Fruit fly (Drosophila melanogaster) whole organism, embryonic: ENCODE measurements around the gene Eig71Ei.

Experiments
- Asciz ChIP-seq: fragments of 200-800 bp; sonication (Bioruptor generic); optimal IDR thresholded peaks from 2 replicates; lab custom pipeline; 2017; ENCODE audit warnings: missing biosample characterization, mild to moderate bottlenecking, missing genetic modification characterization, missing genetic modification reagents
- Awh ChIP-seq: fragments of 200-800 bp; sonication (Bioruptor generic); IDR thresholded peaks from 2 replicates; pipeline ENCODE4, ENCODE4 v1.3.6; 2022; ENCODE audit warnings: missing biosample characterization, missing genetic modification characterization
- Blimp-1 ChIP-seq: fragments of 200-800 bp; sonication (Bioruptor generic); optimal IDR thresholded peaks from 3 replicates; lab custom pipeline; 2018; ENCODE audit warnings: missing biosample characterization, missing genetic modification characterization, mild to moderate bottlenecking, moderate library complexity, missing genetic modification reagents
- BtbVII ChIP-seq: fragments of 200-800 bp; sonication (Bioruptor generic); optimal IDR thresholded peaks from 3 replicates; lab custom pipeline; 2017; ENCODE audit warnings: missing biosample characterization, mild to moderate bottlenecking, missing genetic modification characterization
- CG10431 ChIP-seq: fragments of 200-800 bp; sonication (Bioruptor generic); optimal IDR thresholded peaks from 3 replicates; lab custom pipeline; 2018; ENCODE audit warnings: missing biosample characterization, mild to moderate bottlenecking, missing genetic modification characterization
- CG11398 ChIP-seq: fragments of 200-800 bp; sonication (Bioruptor generic); optimal IDR thresholded peaks from 2 replicates; lab custom pipeline; 2016; ENCODE audit warnings: missing biosample characterization, missing genetic modification characterization
- CG11504 ChIP-seq: fragments of 200-800 bp; sonication (Bioruptor generic); optimal IDR thresholded peaks from 3 replicates; lab custom pipeline; 2019; ENCODE audit warnings: missing biosample characterization, mild to moderate bottlenecking, missing genetic modification characterization, moderate library complexity
- CG11560 ChIP-seq: fragments of 200-800 bp; sonication (Bioruptor generic); IDR thresholded peaks from 3 replicates; pipeline ENCODE4 v1.3.6; 2022; ENCODE audit warnings: missing biosample characterization, missing genetic modification characterization
- CG11695 ChIP-seq: fragments of 200-800 bp; sonication (Bioruptor generic); IDR thresholded peaks from 3 replicates; pipeline ENCODE4 v1.3.6; 2022; ENCODE audit warnings: missing biosample characterization, missing genetic modification characterization
- CG14710 ChIP-seq: fragments of 200-800 bp; sonication (Bioruptor generic); optimal IDR thresholded peaks from 3 replicates; lab custom pipeline; 2019; ENCODE audit warnings: missing biosample characterization, mild to moderate bottlenecking, missing genetic modification characterization, moderate library complexity
- CG18476 ChIP-seq: fragments of 200-800 bp; sonication (Bioruptor generic); optimal IDR thresholded peaks from 2 replicates; lab custom pipeline; 2016; ENCODE audit warnings: missing biosample characterization, mild to moderate bottlenecking, missing genetic modification characterization
- CG18764 ChIP-seq: fragments of 200-800 bp; sonication (Bioruptor generic); optimal IDR thresholded peaks from 3 replicates; lab custom pipeline; 2016; ENCODE audit warnings: missing biosample characterization, missing genetic modification characterization
- CG2129 ChIP-seq: fragments of 200-800 bp; sonication (Bioruptor generic); IDR thresholded peaks from 2 replicates; pipeline ENCODE4 v1.3.6; 2022; ENCODE audit warnings: missing biosample characterization, missing genetic modification characterization; ENCODE audit not compliant: partially characterized antibody
- CG2202 ChIP-seq: fragments of 200-800 bp; sonication (Bioruptor generic); optimal IDR thresholded peaks from 2 replicates; lab custom pipeline; 2018; ENCODE audit warnings: missing biosample characterization, mild to moderate bottlenecking, missing genetic modification characterization
- CG2678 ChIP-seq: fragments of 200-800 bp; sonication (Bioruptor generic); optimal IDR thresholded peaks from 3 replicates; lab custom pipeline; 2019; ENCODE audit warnings: missing biosample characterization, mild to moderate bottlenecking, missing genetic modification characterization, moderate library complexity
- CG30020 ChIP-seq: fragments of 200-800 bp; optimal IDR thresholded peaks from 2 replicates; lab custom pipeline; 2019; ENCODE audit warnings: missing biosample characterization, mild to moderate bottlenecking, missing genetic modification characterization, moderate library complexity
- CG5953 ChIP-seq: fragments of 200-800 bp; sonication (Bioruptor generic); IDR thresholded peaks from 2 replicates; pipeline ENCODE4 v1.3.6; 2022; ENCODE audit warnings: missing biosample characterization, missing genetic modification characterization
- CG6813 ChIP-seq: fragments of 200-800 bp; sonication (Bioruptor generic); optimal IDR thresholded peaks from 2 replicates; lab custom pipeline; 2017; ENCODE audit warnings: missing biosample characterization, missing genetic modification characterization, mild to moderate bottlenecking, moderate library complexity, missing genetic modification reagents
- CG8765 ChIP-seq: fragments of 200-800 bp; sonication (Bioruptor generic); IDR thresholded peaks from 2 replicates; pipeline ENCODE4 v1.3.6; 2022; ENCODE audit warnings: missing biosample characterization, missing genetic modification characterization
- CHES-1-like ChIP-seq: fragments of 200-800 bp; sonication (Bioruptor generic); optimal IDR thresholded peaks from 2 replicates; lab custom pipeline; 2016; ENCODE audit warnings: missing biosample characterization, missing genetic modification characterization
- D19A ChIP-seq: fragments of 200-800 bp; optimal IDR thresholded peaks from 3 replicates; lab custom pipeline; 2019; ENCODE audit warnings: missing biosample characterization, mild to moderate bottlenecking, missing genetic modification characterization, moderate library complexity
- E2f1 ChIP-seq: fragments of 200-800 bp; sonication (Bioruptor generic); IDR thresholded peaks from 2 replicates; pipeline ENCODE4 v1.3.6; 2022; ENCODE audit warnings: missing biosample characterization, missing genetic modification characterization
- Fer2 ChIP-seq: fragments of 200-800 bp; sonication (Bioruptor generic); optimal IDR thresholded peaks from 2 replicates; lab custom pipeline; 2018; ENCODE audit warnings: missing biosample characterization, mild to moderate bottlenecking, missing genetic modification characterization, moderate library complexity
- HHEX ChIP-seq: fragments of 200-800 bp; sonication (Bioruptor generic); optimal IDR thresholded peaks from 3 replicates; lab custom pipeline; 2017; ENCODE audit warnings: missing biosample characterization, mild to moderate bottlenecking, missing genetic modification characterization, missing genetic modification reagents
- Med ChIP-seq: fragments of 200-800 bp; sonication (Bioruptor generic); peaks from one replicate; lab custom pipeline; 2016; ENCODE audit warnings: missing biosample characterization, missing genetic modification characterization, mild to moderate bottlenecking, inconsistent platforms, moderate library complexity
- Mes4 ChIP-seq: fragments of 200-800 bp; sonication (Bioruptor generic); optimal IDR thresholded peaks from 2 replicates; lab custom pipeline; 2016; ENCODE audit warnings: missing biosample characterization, missing genetic modification characterization
- Sox102F ChIP-seq: fragments of 200-800 bp; sonication (Bioruptor generic); optimal IDR thresholded peaks from 2 replicates; lab custom pipeline; 2018; ENCODE audit warnings: missing biosample characterization, mild to moderate bottlenecking, missing genetic modification characterization, moderate library complexity
- cas ChIP-seq: fragments of 200-800 bp; sonication (Bioruptor generic); IDR thresholded peaks from 2 replicates; pipeline ENCODE4 v1.3.6; 2022; ENCODE audit warnings: missing biosample characterization, missing genetic modification characterization
- chif ChIP-seq, 2 experiments: fragments of 200-800 bp; sonication (Bioruptor generic); optimal IDR thresholded peaks; 3 replicates each; lab custom pipeline; 2016; ENCODE audit warnings: missing biosample characterization in 2 of 2, missing genetic modification characterization in 2 of 2
- chm ChIP-seq: fragments of 200-800 bp; sonication (Bioruptor generic); IDR thresholded peaks from 2 replicates; pipeline ENCODE4 v1.3.6; 2022; ENCODE audit warnings: missing biosample characterization, missing genetic modification characterization
- crc ChIP-seq: fragments of 200-800 bp; sonication (Bioruptor generic); optimal IDR thresholded peaks from 2 replicates; lab custom pipeline; 2016; ENCODE audit warnings: missing biosample characterization, missing genetic modification characterization
- croc ChIP-seq: fragments of 200-800 bp; sonication (Bioruptor generic); conservative IDR thresholded peaks from 3 replicates; pipeline ENCODE4 v1.3.6; 2022; ENCODE audit warnings: missing biosample characterization, missing genetic modification characterization
- disco-r ChIP-seq: fragments of 200-800 bp; sonication (Bioruptor generic); optimal IDR thresholded peaks from 2 replicates; lab custom pipeline; 2016; ENCODE audit warnings: missing biosample characterization, missing genetic modification characterization
- dmrt11E ChIP-seq: fragments of 200-800 bp; sonication (Bioruptor generic); optimal IDR thresholded peaks from 3 replicates; lab custom pipeline; 2018; ENCODE audit warnings: missing biosample characterization, mild to moderate bottlenecking, missing genetic modification characterization, moderate library complexity
- eve ChIP-seq, 2 experiments: fragments of >200 bp; optimal IDR thresholded peaks; 2 replicates each; lab custom pipeline; 2017; ENCODE audit warnings: missing biosample characterization in 2 of 2, missing genetic modification characterization in 2 of 2
- exex ChIP-seq: fragments of 200-800 bp; sonication (Bioruptor generic); optimal IDR thresholded peaks from 4 replicates; lab custom pipeline; 2018; ENCODE audit warnings: missing biosample characterization, mild to moderate bottlenecking, missing genetic modification characterization, moderate library complexity
- gcm2 ChIP-seq: fragments of 200-800 bp; sonication (Bioruptor generic); optimal IDR thresholded peaks from 2 replicates; lab custom pipeline; 2016; ENCODE audit warnings: missing biosample characterization, missing genetic modification characterization
- grau ChIP-seq: fragments of 200-800 bp; optimal IDR thresholded peaks from 3 replicates; lab custom pipeline; 2019; ENCODE audit warnings: missing biosample characterization, mild to moderate bottlenecking, missing genetic modification characterization, moderate library complexity
- jumu ChIP-seq: fragments of 200-800 bp; sonication (Bioruptor generic); optimal IDR thresholded peaks from 3 replicates; lab custom pipeline; 2016; ENCODE audit warnings: missing biosample characterization, missing genetic modification characterization
- kni ChIP-seq: fragments of 200-800 bp; sonication (Bioruptor generic); optimal IDR thresholded peaks from 3 replicates; lab custom pipeline; 2017; ENCODE audit warnings: mild to moderate bottlenecking, missing biosample characterization, missing genetic modification reagents, missing genetic modification characterization
- lov ChIP-seq, 2 experiments: fragments of 200-800 bp in 1 of 2; fragments of >200 bp in 1 of 2; sonication (Bioruptor generic) in 1 of 2; IDR thresholded peaks in 1 of 2; optimal IDR thresholded peaks in 1 of 2; 2 replicates in 1 of 2; 3 replicates in 1 of 2; pipeline versions ENCODE4 v1.3.6 to Lab custom; 2017 to 2022; ENCODE audit warnings: missing biosample characterization in 1 of 2, missing genetic modification characterization in 1 of 2
- phol ChIP-seq: fragments of 200-800 bp; sonication (Bioruptor generic); optimal IDR thresholded peaks from 3 replicates; lab custom pipeline; 2018; ENCODE audit warnings: missing biosample characterization, mild to moderate bottlenecking, missing genetic modification characterization, moderate library complexity
- ranshi ChIP-seq: fragments of 200-800 bp; sonication (Bioruptor generic); IDR thresholded peaks from 2 replicates; pipeline ENCODE4 v1.3.6; 2022; ENCODE audit warnings: missing biosample characterization, missing genetic modification characterization
- scrt ChIP-seq: fragments of 200-800 bp; sonication (Bioruptor generic); optimal IDR thresholded peaks from 2 replicates; lab custom pipeline; 2018; ENCODE audit warnings: missing biosample characterization, mild to moderate bottlenecking, missing genetic modification characterization, moderate library complexity
- sens ChIP-seq: fragments of 200-800 bp; sonication (Bioruptor generic); peaks from one replicate; lab custom pipeline; 2016; ENCODE audit warnings: missing biosample characterization, missing genetic modification characterization
- wek ChIP-seq: fragments of 200-800 bp; sonication (Bioruptor generic); optimal IDR thresholded peaks from 3 replicates; lab custom pipeline; 2018; ENCODE audit warnings: missing biosample characterization, mild to moderate bottlenecking, missing genetic modification characterization, moderate library complexity
- zfh1 ChIP-seq: fragments of 200-800 bp; sonication (Bioruptor generic); IDR thresholded peaks from 3 replicates; pipeline ENCODE4 v1.3.6; 2022; ENCODE audit warnings: missing biosample characterization, missing genetic modification characterization

Eig71Ei gene

DNA sequence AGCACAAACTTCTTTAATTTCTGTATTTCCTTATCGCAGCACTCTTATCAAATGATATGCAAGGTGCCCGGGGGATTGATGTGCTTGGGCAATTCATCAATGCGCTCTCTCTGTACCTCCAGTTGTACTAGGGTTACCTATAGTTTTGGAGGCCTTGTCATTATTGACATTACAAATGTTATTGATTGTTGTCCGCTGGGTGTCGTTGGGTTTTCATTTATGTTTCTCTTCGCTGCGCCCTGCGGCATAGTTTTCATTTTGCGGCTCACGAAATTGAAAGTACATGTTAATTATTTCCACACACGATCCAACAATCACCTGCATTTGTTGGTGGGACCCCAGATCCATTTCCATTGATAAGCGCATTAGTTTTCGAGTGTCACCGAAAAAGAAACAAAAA, 46.7 kb downstream of the Eig71Ei start (continued):
- TF ChIP-seq dmrt11E (tag; lab: Kevin White, UChicago) (peak; percentile 6), CG10431 (GFP tag; lab: Kevin White, UChicago) (peak; percentile 54), Med (peak; percentile 69), Asciz (peak; percentile 36), CG2129 (no peak), CG14710 (tag; lab: Kevin White, UChicago) (peak; percentile 11), crc (GFP tag; lab: Kevin White, UChicago) (no peak), Sox102F (GFP tag; lab: Kevin White, UChicago) (no peak), exex (tag; lab: Kevin White, UChicago) (peak; percentile 9), CG6813 (GFP tag; lab: Kevin White, UChicago) (peak; percentile 21), sens (peak; percentile 80), CG2202 (tag; lab: Kevin White, UChicago) (peak; percentile 25), chm (GFP tag; lab: Robert Waterston, UW) (peak; percentile 60; the same call in 1 of the 2 replicates)

dm6 chr3L:15708158-15708557, 48.7 kb downstream of the Eig71Ei start:
- TF ChIP-seq eve (GFP tag; optimal IDR thresholded peaks at IDR 0.05; lab: Kevin White, UChicago) = no peak
- TF ChIP-seq lov (optimal IDR thresholded peaks at IDR 0.05; lab: Kevin White, UChicago) = no peak
- 0 out of 3 replicates have a peak, but pooled peaks have one; percentile 55 for TF ChIP-seq lov (GFP tag; IDR thresholded peaks at IDR 0.05; lab: Robert Waterston, UW)
- TF ChIP-seq CG14710 (tag; lab: Kevin White, UChicago) = no peak
- 0 out of 3 replicates have a peak, but pooled peaks have one; percentile 48 for TF ChIP-seq zfh1 (GFP tag; lab: Robert Waterston, UW)
- TF ChIP-seq CG11398 (GFP tag; lab: Kevin White, UChicago) = no peak
- no peak for TF ChIP-seq gcm2 (GFP tag; lab: Kevin White, UChicago)
- 0 out of 2 replicates have a peak, but pooled peaks have one; percentile 22 for TF ChIP-seq CG5953
- 0 out of 3 replicates have a peak, but pooled peaks have one; percentile 11 for TF ChIP-seq CG11560 (tag; lab: Robert Waterston, UW)

DNA sequence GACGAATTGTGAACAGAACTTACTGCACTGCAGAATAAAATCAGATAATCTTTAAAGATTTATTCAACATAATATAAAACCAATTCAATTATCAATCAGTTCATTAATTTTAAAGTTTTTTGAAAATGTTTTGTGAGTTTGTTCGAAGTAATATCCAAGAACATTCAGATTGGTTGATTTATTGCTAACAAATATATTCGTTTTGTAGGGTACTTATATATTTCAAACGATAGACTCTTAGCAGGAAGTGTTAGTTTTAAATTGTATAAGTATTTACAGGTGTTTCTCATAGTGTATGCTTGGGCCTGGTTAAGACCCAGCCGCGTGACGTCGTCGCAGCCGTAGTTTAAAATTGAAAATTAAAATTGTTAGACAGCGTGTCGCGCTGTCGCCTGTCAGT, 49.1 kb downstream of the Eig71Ei start:
- TF ChIP-seq CG8765 (GFP tag; lab: Robert Waterston, UW) = no peak
- no peak for TF ChIP-seq jumu
- TF ChIP-seq Fer2 (tag; lab: Kevin White, UChicago) = no peak
- TF ChIP-seq CHES-1-like (GFP tag; lab: Kevin White, UChicago) = no peak
- TF ChIP-seq Sox102F (GFP tag; lab: Kevin White, UChicago) = peak; percentile 9
- TF ChIP-seq Awh (GFP tag; lab: Robert Waterston, UW) = no peak
- TF ChIP-seq CG11504 = peak; percentile 42
- peak; percentile 35 for TF ChIP-seq CG2678
- TF ChIP-seq scrt (GFP tag; lab: Kevin White, UChicago) = no peak
- no peak for TF ChIP-seq CG11695 (GFP tag; lab: Robert Waterston, UW)
- peak; percentile 14 for TF ChIP-seq phol (tag; lab: Kevin White, UChicago)
- TF ChIP-seq E2f1 = no peak
- TF ChIP-seq kni (GFP tag; lab: Kevin White, UChicago) = no peak
- no peak for TF ChIP-seq disco-r (GFP tag; lab: Kevin White, UChicago)
- no peak for TF ChIP-seq CG11560 (tag; lab: Robert Waterston, UW)
- no peak for TF ChIP-seq wek (GFP tag; lab: Kevin White, UChicago)
- no peak for TF ChIP-seq grau (tag; lab: Kevin White, UChicago)
- no peak for TF ChIP-seq ranshi (GFP tag; lab: Robert Waterston, UW)
- no peak for TF ChIP-seq CG18476 (GFP tag; lab: Kevin White, UChicago)
- TF ChIP-seq croc (GFP tag; lab: Robert Waterston, UW) = no peak
- no peak for TF ChIP-seq cas (GFP tag; lab: Robert Waterston, UW)
- TF ChIP-seq D19A (tag; lab: Kevin White, UChicago) = peak; percentile 10
- no peak for TF ChIP-seq HHEX
- TF ChIP-seq Blimp-1 (GFP tag; lab: Kevin White, UChicago) = peak; percentile 4
- TF ChIP-seq Mes4 (GFP tag; lab: Kevin White, UChicago) = no peak
- no peak for TF ChIP-seq CG18764 (GFP tag; lab: Kevin White, UChicago)
- TF ChIP-seq chif (GFP tag; optimal IDR thresholded peaks at IDR 0.05; lab: Kevin White, UChicago) = no peak
- no peak for TF ChIP-seq BtbVII (GFP tag; lab: Kevin White, UChicago)
- TF ChIP-seq CG30020 (tag; lab: Kevin White, UChicago) = no peak
